Worm (Caenorhabditis elegans) whole organism, early embryonic: Measurements from ENCODE around the gene M7.7.

Experiments
- B0310.2 ChIP-seq: sonication (generic microtip); optimal IDR thresholded peaks from 2 replicates; lab custom pipeline; 2016; ENCODE audit warnings: mild to moderate bottlenecking, missing genetic modification characterization, missing compliant biosample characterization
- F13C5.2 ChIP-seq: sonication (generic microtip); optimal IDR thresholded peaks from 2 replicates; lab custom pipeline; 2017; ENCODE audit warnings: mild to moderate bottlenecking, missing genetic modification characterization, inconsistent platforms, missing compliant biosample characterization
- aly-1 ChIP-seq: sonication (generic microtip); optimal IDR thresholded peaks from 2 replicates; lab custom pipeline; 2016; ENCODE audit warnings: missing genetic modification characterization, missing compliant biosample characterization
- ama-1 ChIP-seq: fragments of 150-350 bp; optimal IDR thresholded peaks from 2 replicates; lab custom pipeline; 2014
- ceh-13 ChIP-seq: fragments of 200-800 bp; sonication (Bioruptor generic); optimal IDR thresholded peaks from 2 replicates; lab custom pipeline; 2018; ENCODE audit warnings: mild to moderate bottlenecking, missing genetic modification characterization, missing compliant biosample characterization
- ceh-36 ChIP-seq: sonication (generic microtip); optimal IDR thresholded peaks from 2 replicates; lab custom pipeline; 2016; ENCODE audit warnings: missing genetic modification characterization, inconsistent platforms, missing compliant biosample characterization
- ets-7 ChIP-seq: sonication (generic microtip); optimal IDR thresholded peaks from 2 replicates; lab custom pipeline; 2016; ENCODE audit warnings: missing genotype, missing genetic modification characterization, missing compliant biosample characterization
- flt-1 ChIP-seq: fragments of 200-800 bp; sonication (Bioruptor generic); IDR thresholded peaks from 2 replicates; pipeline ENCODE4 v1.3.6; 2022; ENCODE audit warnings: missing genetic modification characterization, missing compliant biosample characterization
- hmbx-1 ChIP-seq: sonication (generic microtip); optimal IDR thresholded peaks from 2 replicates; lab custom pipeline; 2016; ENCODE audit warnings: mild to moderate bottlenecking, missing genetic modification characterization, missing compliant biosample characterization
- hmg-4 ChIP-seq: fragments of 200-800 bp; sonication (Bioruptor generic); optimal IDR thresholded peaks from 2 replicates; lab custom pipeline; 2018; ENCODE audit warnings: mild to moderate bottlenecking, missing genetic modification characterization, missing compliant biosample characterization
- hnd-1 ChIP-seq: sonication (generic microtip); optimal IDR thresholded peaks from 2 replicates; lab custom pipeline; 2016; ENCODE audit warnings: missing genetic modification characterization, missing compliant biosample characterization
- pes-1 ChIP-seq: fragments of 200-800 bp; sonication (Bioruptor generic); IDR thresholded peaks from 2 replicates; pipeline ENCODE4 v1.3.6; 2022; ENCODE audit warnings: missing genetic modification reagents, missing genetic modification characterization, missing compliant biosample characterization
- scrt-1 ChIP-seq: fragments of 200-800 bp; sonication (Bioruptor generic); IDR thresholded peaks from 2 replicates; pipeline ENCODE4 v1.3.6; 2022; ENCODE audit warnings: missing genetic modification characterization, missing compliant biosample characterization
- sea-1 ChIP-seq: fragments of 200-800 bp; sonication (Bioruptor generic); conservative IDR thresholded peaks from 2 replicates; pipeline ENCODE4 v1.3.6; 2022; ENCODE audit warnings: missing genetic modification characterization, missing compliant biosample characterization
- tbx-11 ChIP-seq: fragments of 200-800 bp; sonication (Bioruptor generic); IDR thresholded peaks from 2 replicates; pipeline ENCODE4 v1.3.6; 2022; ENCODE audit warnings: missing genetic modification characterization, missing compliant biosample characterization
- tbx-37 ChIP-seq: fragments of 200-800 bp; sonication (Bioruptor generic); conservative IDR thresholded peaks from 2 replicates; pipeline ENCODE4 v1.3.6; 2022; ENCODE audit warnings: missing genetic modification reagents, missing genetic modification characterization, missing compliant biosample characterization
- tra-4 ChIP-seq: sonication (generic microtip); optimal IDR thresholded peaks from 2 replicates; lab custom pipeline; 2017; ENCODE audit warnings: missing genetic modification characterization, missing compliant biosample characterization

M7.7 gene

DNA sequence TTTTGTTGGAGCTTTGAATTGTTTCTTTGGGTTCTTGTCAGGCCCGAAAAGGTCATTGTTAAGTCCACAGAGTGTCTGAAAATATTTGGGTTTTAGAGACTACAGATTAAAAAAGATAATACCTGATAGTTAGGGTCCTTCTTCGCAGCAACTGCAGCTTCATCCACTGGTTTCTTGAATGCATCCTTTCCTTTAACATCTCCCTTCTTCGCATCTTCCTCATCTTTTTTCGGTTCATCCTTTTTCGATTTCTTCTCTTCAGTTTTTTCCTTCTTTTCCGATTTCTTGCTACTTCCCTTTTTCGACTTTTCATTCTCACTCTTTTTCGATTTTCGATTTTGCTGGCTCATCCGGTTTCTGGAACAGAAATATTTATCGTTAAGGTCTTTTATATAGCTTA lies 13.9 kb downstream of the M7.7 start:
- TF ChIP-seq tbx-37 (GFP tag; lab: Robert Waterston, UW) = no peak
- TF ChIP-seq hmg-4 (GFP tag; lab: Kevin White, UChicago) = no peak

DNA sequence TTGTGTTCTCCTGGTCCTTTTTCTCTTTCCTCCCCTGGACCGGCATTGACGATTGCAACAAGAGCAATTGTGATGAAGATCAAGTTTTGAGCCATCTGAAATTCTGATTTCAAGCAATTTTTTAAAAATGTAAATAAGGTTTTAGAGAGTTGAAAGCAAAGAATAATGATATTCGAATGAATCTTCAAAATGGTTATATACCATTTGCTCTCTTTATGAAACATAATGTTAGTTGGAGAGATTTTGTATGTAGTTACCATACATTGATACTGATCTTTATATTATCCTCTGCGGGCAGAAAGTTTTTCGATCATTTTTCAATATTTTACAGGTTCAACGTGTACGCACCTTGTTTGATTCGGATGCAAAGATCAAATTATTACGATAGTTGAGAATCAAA lies 16.1 kb downstream of the M7.7 start, which contains the start of gene srlf-24:
Gene srlf-24 (minus strand): TSS at position 101 of the 400 bp plus-strand sequence.
- no peak for TF ChIP-seq ets-7 (tag; lab: Kevin White, UChicago)
- no peak for TF ChIP-seq tbx-11 (GFP tag; lab: Robert Waterston, UW)
- TF ChIP-seq hmbx-1 = no peak
- no peak for TF ChIP-seq scrt-1 (GFP tag; lab: Robert Waterston, UW)
- no peak for TF ChIP-seq ceh-13 (GFP tag; lab: Kevin White, UChicago)
- TF ChIP-seq F13C5.2 (tag; lab: Kevin White, UChicago) = no peak
- TF ChIP-seq aly-1 (tag; lab: Kevin White, UChicago) = no peak
- no peak for TF ChIP-seq hnd-1
- TF ChIP-seq sea-1 (GFP tag; lab: Robert Waterston, UW) = no peak
- no peak for TF ChIP-seq tra-4 (tag; lab: Kevin White, UChicago)
- TF ChIP-seq pes-1 (GFP tag; lab: Robert Waterston, UW) = no peak
- no peak for TF ChIP-seq hmg-4 (GFP tag; lab: Kevin White, UChicago)
- TF ChIP-seq flt-1 (GFP tag; lab: Robert Waterston, UW) = no peak
- TF ChIP-seq B0310.2 (tag; lab: Kevin White, UChicago) = no peak
- TF ChIP-seq tbx-37 (GFP tag; lab: Robert Waterston, UW) = no peak

DNA sequence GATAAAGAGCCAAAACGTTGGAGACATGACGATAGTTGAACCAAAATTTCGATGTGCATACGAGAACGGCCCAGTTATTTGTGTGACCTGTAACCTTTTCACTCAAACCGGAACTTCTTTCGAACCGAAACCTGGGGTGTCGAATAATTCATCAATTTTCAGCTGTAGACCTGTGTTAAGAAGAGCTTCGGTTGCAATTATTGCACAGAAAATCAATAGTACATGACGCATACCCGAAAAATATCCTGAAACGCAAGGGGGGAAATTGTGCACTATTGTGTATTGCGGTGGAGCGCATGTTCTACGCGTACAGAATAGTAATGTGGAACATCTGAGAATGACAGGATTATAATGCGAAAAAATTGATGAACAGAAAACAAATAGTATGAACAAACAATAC lies 20.1 kb downstream of the M7.7 start, which contains the start of gene pigk-1:
Gene pigk-1 (minus strand): TSS at position 248 of the 400 bp plus-strand sequence.
- TF ChIP-seq hmbx-1 = no peak
- TF ChIP-seq ama-1 = no peak
- no peak for TF ChIP-seq ets-7 (tag; lab: Kevin White, UChicago)
- no peak for TF ChIP-seq F13C5.2 (tag; lab: Kevin White, UChicago)
- TF ChIP-seq hmg-4 (GFP tag; lab: Kevin White, UChicago) = no peak
- no peak for TF ChIP-seq ceh-13 (GFP tag; lab: Kevin White, UChicago)
- TF ChIP-seq tbx-11 (GFP tag; lab: Robert Waterston, UW) = no peak
- TF ChIP-seq hnd-1 = no peak
- no peak for TF ChIP-seq tbx-37 (GFP tag; lab: Robert Waterston, UW)
- TF ChIP-seq pes-1 (GFP tag; lab: Robert Waterston, UW) = no peak
- no peak for TF ChIP-seq ceh-36 (tag; lab: Kevin White, UChicago)

DNA sequence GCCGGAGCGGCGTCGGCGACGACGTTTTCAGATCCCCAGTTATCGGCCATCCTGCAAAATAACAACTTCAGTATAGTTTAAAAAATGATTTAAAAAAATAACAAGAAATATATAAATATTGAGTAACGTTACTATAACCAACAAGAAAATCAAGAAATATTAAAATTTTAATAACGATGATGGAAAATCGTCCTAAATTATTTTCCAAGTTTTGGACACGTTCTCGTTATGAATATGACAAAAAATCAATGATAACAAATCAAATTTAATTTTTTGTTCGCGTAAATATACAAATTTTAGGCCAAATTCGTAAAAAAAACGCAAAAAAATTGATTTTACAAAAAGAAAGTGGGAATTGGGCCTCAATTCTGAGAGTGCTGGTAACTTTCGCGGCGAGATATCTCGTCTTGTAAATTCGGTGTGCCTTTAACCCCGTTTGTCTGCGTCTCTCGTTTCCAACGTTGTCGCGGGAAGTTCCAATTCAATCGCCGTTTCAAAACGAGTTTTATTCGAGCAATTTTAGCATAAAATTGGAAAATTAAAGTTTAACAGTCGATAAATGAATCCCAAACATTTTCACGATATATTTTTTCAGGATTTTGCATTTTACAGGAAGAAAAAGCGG lies 21.5 kb downstream of the M7.7 start, which contains the start of gene rps-5:
Gene rps-5 (minus strand): TSS at position 51 of the 625 bp plus-strand sequence.
- TF ChIP-seq tra-4 (tag; lab: Kevin White, UChicago) (no peak), hmbx-1 (no peak), hmg-4 (GFP tag; lab: Kevin White, UChicago) (no peak), ceh-13 (GFP tag; lab: Kevin White, UChicago) (no peak)

DNA sequence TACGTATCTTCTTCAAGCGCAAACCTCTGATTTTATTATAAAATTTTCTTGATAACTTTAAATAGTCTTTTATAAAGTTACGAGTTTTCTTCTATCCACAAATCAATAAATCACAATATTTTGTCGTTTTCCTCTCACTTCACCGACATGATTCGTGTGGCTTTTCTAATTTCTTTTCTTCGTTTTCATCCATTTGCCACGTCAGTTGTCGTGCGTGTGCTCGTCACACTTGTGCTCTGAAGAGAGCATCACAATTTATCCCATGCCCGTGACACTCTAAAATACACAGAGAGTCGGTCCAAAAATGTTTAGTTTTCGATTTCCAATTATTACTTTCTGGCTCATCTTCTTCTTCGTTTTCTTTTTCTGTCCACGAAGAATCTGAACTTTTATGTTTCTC lies 22.3 kb downstream of the M7.7 start:
- TF ChIP-seq F13C5.2 (tag; lab: Kevin White, UChicago) = no peak
- no peak for TF ChIP-seq tbx-37 (GFP tag; lab: Robert Waterston, UW)
- no peak for TF ChIP-seq pes-1 (GFP tag; lab: Robert Waterston, UW)
- TF ChIP-seq tbx-11 (GFP tag; lab: Robert Waterston, UW) = no peak
- TF ChIP-seq hnd-1 = no peak
- no peak for TF ChIP-seq sea-1 (GFP tag; lab: Robert Waterston, UW)

DNA sequence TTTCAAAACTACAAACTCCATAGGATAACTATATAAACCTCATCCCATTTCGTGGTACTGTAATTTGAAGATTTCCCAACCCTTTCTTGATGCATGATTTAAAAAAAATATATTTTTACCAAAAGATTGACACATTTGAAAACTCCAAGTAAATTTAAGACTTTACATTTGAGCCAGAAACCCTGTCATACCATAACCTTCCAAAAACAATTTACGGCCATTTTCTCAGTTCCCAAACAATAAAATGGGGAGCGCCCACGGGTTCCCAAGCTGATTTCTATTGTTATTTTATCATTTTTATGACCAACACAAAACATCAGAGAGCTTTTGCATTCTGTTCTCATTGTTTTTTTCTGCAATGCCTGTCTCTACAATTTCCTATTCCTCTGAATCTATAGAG lies 23.0 kb downstream of the M7.7 start, which contains the start of gene clc-9:
Gene clc-9 (plus strand): TSS at position 301 of the 400 bp plus-strand sequence.
- TF ChIP-seq hnd-1 (no peak), hmg-4 (GFP tag; lab: Kevin White, UChicago) (no peak), F13C5.2 (tag; lab: Kevin White, UChicago) (no peak), tra-4 (tag; lab: Kevin White, UChicago) (no peak), hmbx-1 (no peak), tbx-11 (GFP tag; lab: Robert Waterston, UW) (no peak), ceh-36 (tag; lab: Kevin White, UChicago) (no peak), flt-1 (GFP tag; lab: Robert Waterston, UW) (no peak), ceh-13 (GFP tag; lab: Kevin White, UChicago) (no peak), tbx-37 (GFP tag; lab: Robert Waterston, UW) (no peak), ets-7 (tag; lab: Kevin White, UChicago) (no peak), sea-1 (GFP tag; lab: Robert Waterston, UW) (no peak)

DNA sequence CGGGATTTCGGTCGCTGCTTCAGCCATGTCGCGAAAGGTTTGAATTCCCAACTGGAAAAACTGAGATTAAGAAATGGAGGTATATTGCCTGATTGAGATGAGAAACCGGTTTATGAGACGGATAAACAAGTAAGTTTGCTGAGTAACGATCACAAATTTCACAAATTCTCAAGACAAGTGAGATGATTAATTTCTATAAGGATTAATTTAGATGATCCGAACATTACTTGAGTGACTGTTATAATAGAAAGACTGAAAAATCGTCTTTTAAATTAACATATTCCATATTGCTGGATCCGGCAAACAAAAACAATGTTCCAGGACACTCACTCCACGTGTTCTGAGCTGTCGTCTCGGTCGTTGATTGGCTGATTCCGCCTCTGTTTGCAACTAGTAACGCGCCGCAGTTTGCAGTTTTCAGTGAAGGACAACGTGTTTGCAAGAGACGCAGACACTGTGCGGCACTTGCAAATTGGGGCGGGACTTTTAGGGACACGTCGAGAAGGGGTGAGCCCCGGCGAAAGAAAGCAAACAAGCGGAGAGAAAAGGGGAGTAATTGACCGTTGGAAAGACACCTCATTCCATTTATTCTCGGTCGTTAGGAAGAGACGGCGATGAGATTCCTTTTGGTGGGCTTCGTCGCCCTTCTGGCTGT lies 29.3 kb downstream of the M7.7 start, which contains the start of the genes imp-2 and enpl-1:
Gene imp-2 (minus strand): TSS at position 51 of the 655 bp plus-strand sequence.
Gene enpl-1 (plus strand): TSS at position 462 of the 655 bp plus-strand sequence.
- TF ChIP-seq ceh-13 (GFP tag; lab: Kevin White, UChicago) (no peak), flt-1 (GFP tag; lab: Robert Waterston, UW) (0 out of 2 replicates have a peak, but pooled peaks have one; percentile 36), ceh-36 (tag; lab: Kevin White, UChicago) (no peak), pes-1 (GFP tag; lab: Robert Waterston, UW) (no peak), scrt-1 (GFP tag; lab: Robert Waterston, UW) (no peak), F13C5.2 (tag; lab: Kevin White, UChicago) (peak; percentile 86), hnd-1 (no peak), ama-1 (no peak), hmbx-1 (no peak), ets-7 (tag; lab: Kevin White, UChicago) (no peak), tbx-11 (GFP tag; lab: Robert Waterston, UW) (no peak), B0310.2 (tag; lab: Kevin White, UChicago) (no peak), hmg-4 (GFP tag; lab: Kevin White, UChicago) (peak; percentile 68), tra-4 (tag; lab: Kevin White, UChicago) (no peak), tbx-37 (GFP tag; lab: Robert Waterston, UW) (no peak), aly-1 (tag; lab: Kevin White, UChicago) (peak; percentile 60), sea-1 (GFP tag; lab: Robert Waterston, UW) (no peak)
